Fruit fly (Drosophila melanogaster) whole organism, embryonic: ENCODE data around the gene SelG.

Source experiments
- CG10274 ChIP-seq: fragments of 200-800 bp; sonication (Bioruptor generic); optimal IDR thresholded peaks from 3 replicates; lab custom pipeline; 2017; ENCODE audit warnings: missing biosample characterization, mild to moderate bottlenecking, missing genetic modification characterization
- CG10321 ChIP-seq: fragments of 200-800 bp; sonication (Bioruptor generic); IDR thresholded peaks from 2 replicates; pipeline ENCODE4 v1.3.6; 2022; ENCODE audit warnings: missing biosample characterization, missing genetic modification characterization
- CG10462 ChIP-seq: fragments of 200-800 bp; sonication (Bioruptor generic); optimal IDR thresholded peaks from 2 replicates; lab custom pipeline; 2016; ENCODE audit warnings: missing biosample characterization, missing genetic modification characterization
- CG11085 ChIP-seq: fragments of 200-800 bp; sonication (Bioruptor generic); IDR thresholded peaks from 2 replicates; pipeline ENCODE4 v1.3.6; 2022; ENCODE audit warnings: missing biosample characterization, missing genetic modification characterization
- CG12071 ChIP-seq: fragments of 200-800 bp; sonication (Bioruptor generic); optimal IDR thresholded peaks from 3 replicates; lab custom pipeline; 2018; ENCODE audit warnings: missing biosample characterization, mild to moderate bottlenecking, missing genetic modification characterization
- CG12236 ChIP-seq: fragments of 200-800 bp; sonication (Bioruptor generic); optimal IDR thresholded peaks from 2 replicates; lab custom pipeline; 2016; ENCODE audit warnings: missing biosample characterization, missing genetic modification characterization
- CG12391 ChIP-seq: fragments of 200-800 bp; sonication (Bioruptor generic); optimal IDR thresholded peaks from 3 replicates; lab custom pipeline; 2018; ENCODE audit warnings: missing biosample characterization, mild to moderate bottlenecking, missing genetic modification characterization, moderate library complexity
- CG13287 ChIP-seq: fragments of 200-800 bp; sonication (Bioruptor generic); IDR thresholded peaks from 2 replicates; pipeline ENCODE4 v1.3.6; 2022; ENCODE audit warnings: missing biosample characterization, missing genetic modification characterization; ENCODE audit not compliant: partially characterized antibody
- CG13775 ChIP-seq: fragments of 200-800 bp; sonication (Bioruptor generic); optimal IDR thresholded peaks from 3 replicates; lab custom pipeline; 2017; ENCODE audit warnings: missing biosample characterization, mild to moderate bottlenecking, missing genetic modification characterization
- CG1529 ChIP-seq: fragments of 200-800 bp; sonication (Bioruptor generic); optimal IDR thresholded peaks from 3 replicates; lab custom pipeline; 2018; ENCODE audit warnings: missing biosample characterization, missing genetic modification characterization
- CG1602 ChIP-seq: fragments of 200-800 bp; sonication (Bioruptor generic); optimal IDR thresholded peaks from 3 replicates; lab custom pipeline; 2016; ENCODE audit warnings: missing biosample characterization, missing genetic modification characterization
- CG1603 ChIP-seq: fragments of 200-800 bp; sonication (Bioruptor generic); optimal IDR thresholded peaks from 2 replicates; lab custom pipeline; 2019; ENCODE audit warnings: missing biosample characterization, mild to moderate bottlenecking, missing genetic modification characterization, moderate library complexity
- CG17385 ChIP-seq: fragments of 200-800 bp; sonication (Bioruptor generic); optimal IDR thresholded peaks from 3 replicates; lab custom pipeline; 2018; ENCODE audit warnings: missing biosample characterization, mild to moderate bottlenecking, missing genetic modification characterization
- CG1792 ChIP-seq: fragments of 200-800 bp; sonication (Bioruptor generic); optimal IDR thresholded peaks from 2 replicates; lab custom pipeline; 2016; ENCODE audit warnings: missing biosample characterization, missing genetic modification characterization
- CG18599 ChIP-seq: fragments of 200-800 bp; sonication (Bioruptor generic); optimal IDR thresholded peaks from 3 replicates; lab custom pipeline; 2017; ENCODE audit warnings: missing biosample characterization, missing genetic modification characterization, mild to moderate bottlenecking, moderate library complexity, missing genetic modification reagents
- CG2116 ChIP-seq: fragments of 200-800 bp; sonication (Bioruptor generic); optimal IDR thresholded peaks from 3 replicates; lab custom pipeline; 2018; ENCODE audit warnings: missing biosample characterization, mild to moderate bottlenecking, missing genetic modification characterization
- CG2875 ChIP-seq: fragments of 200-800 bp; sonication (Bioruptor generic); optimal IDR thresholded peaks from 2 replicates; lab custom pipeline; 2017; ENCODE audit warnings: missing biosample characterization, mild to moderate bottlenecking, missing genetic modification characterization, missing genetic modification reagents
- CG34224 ChIP-seq: fragments of 200-800 bp; sonication (Bioruptor generic); IDR thresholded peaks from 3 replicates; pipeline ENCODE4 v1.3.6; 2022; ENCODE audit warnings: missing biosample characterization, missing genetic modification characterization; ENCODE audit not compliant: partially characterized antibody
- CG4404 ChIP-seq: fragments of 200-800 bp; sonication (Bioruptor generic); IDR thresholded peaks from 2 replicates; pipeline ENCODE4 v1.3.6; 2022; ENCODE audit warnings: missing biosample characterization, missing genetic modification characterization
- CG6765 ChIP-seq: fragments of 200-800 bp; sonication (Bioruptor generic); optimal IDR thresholded peaks from 3 replicates; lab custom pipeline; 2017; ENCODE audit warnings: missing biosample characterization, mild to moderate bottlenecking, missing genetic modification characterization
- CG7987 ChIP-seq: fragments of 200-800 bp; sonication (Bioruptor generic); optimal IDR thresholded peaks from 2 replicates; lab custom pipeline; 2018; ENCODE audit warnings: missing biosample characterization, mild to moderate bottlenecking, missing genetic modification characterization, moderate library complexity
- Camta ChIP-seq: fragments of 200-800 bp; sonication (Bioruptor generic); optimal IDR thresholded peaks from 2 replicates; lab custom pipeline; 2016; ENCODE audit warnings: missing biosample characterization, missing genetic modification characterization
- Dbx ChIP-seq: fragments of 200-800 bp; sonication (Bioruptor generic); IDR thresholded peaks from 3 replicates; pipeline ENCODE4 v1.3.6; 2022; ENCODE audit warnings: missing biosample characterization, missing genetic modification characterization
- Hr39 ChIP-seq: fragments of >200 bp; optimal IDR thresholded peaks from 2 replicates; lab custom pipeline; 2017
- Hr78 ChIP-seq, 2 experiments: fragments of 200-800 bp in 1 of 2; fragments of >200 bp in 1 of 2; sonication (Bioruptor generic) in 1 of 2; optimal IDR thresholded peaks; 2 replicates each; lab custom pipeline; 2017 to 2019; ENCODE audit warnings: missing biosample characterization in 2 of 2, missing genetic modification characterization in 2 of 2, mild to moderate bottlenecking in 1 of 2, moderate library complexity in 1 of 2
- Neu2 ChIP-seq: fragments of 200-800 bp; sonication (Bioruptor generic); optimal IDR thresholded peaks from 3 replicates; lab custom pipeline; 2016; ENCODE audit warnings: missing biosample characterization, missing genetic modification characterization, borderline replicate concordance
- Oaz ChIP-seq: fragments of 200-800 bp; sonication (Bioruptor generic); IDR thresholded peaks from 2 replicates; pipeline ENCODE4 v1.3.6; 2022; ENCODE audit warnings: missing biosample characterization, missing genetic modification characterization
- Sox100B ChIP-seq: fragments of 200-800 bp; sonication (Bioruptor generic); optimal IDR thresholded peaks from 3 replicates; lab custom pipeline; 2018; ENCODE audit warnings: missing biosample characterization, mild to moderate bottlenecking, missing genetic modification characterization
- Vsx1 ChIP-seq: fragments of 200-800 bp; sonication (Bioruptor generic); optimal IDR thresholded peaks from 2 replicates; lab custom pipeline; 2017; ENCODE audit warnings: missing biosample characterization, mild to moderate bottlenecking, missing genetic modification characterization, missing genetic modification reagents
- ato ChIP-seq: fragments of 200-800 bp; sonication (Bioruptor generic); IDR thresholded peaks from 2 replicates; pipeline ENCODE4 v1.3.6; 2022; ENCODE audit warnings: missing biosample characterization, missing genetic modification characterization; ENCODE audit not compliant: partially characterized antibody
- bbx ChIP-seq: fragments of 200-800 bp; sonication (Bioruptor generic); IDR thresholded peaks from 2 replicates; pipeline ENCODE4 v1.3.6; 2022; ENCODE audit warnings: missing biosample characterization, missing genetic modification characterization; ENCODE audit not compliant: partially characterized antibody
- dmrt99B ChIP-seq: fragments of 200-800 bp; sonication (Bioruptor generic); optimal IDR thresholded peaks from 2 replicates; lab custom pipeline; 2018; ENCODE audit warnings: missing biosample characterization, mild to moderate bottlenecking, missing genetic modification characterization, moderate library complexity
- ems ChIP-seq: fragments of 200-800 bp; sonication (Bioruptor generic); optimal IDR thresholded peaks from 3 replicates; lab custom pipeline; 2016; ENCODE audit warnings: missing biosample characterization, missing genetic modification characterization
- gem ChIP-seq: fragments of 200-800 bp; sonication (Bioruptor generic); optimal IDR thresholded peaks from 2 replicates; lab custom pipeline; 2019; ENCODE audit warnings: missing biosample characterization, mild to moderate bottlenecking, missing genetic modification characterization, moderate library complexity
- hkb ChIP-seq, 2 experiments: fragments of 200-800 bp in 1 of 2; fragments of >200 bp in 1 of 2; sonication (Bioruptor generic) in 1 of 2; IDR thresholded peaks in 1 of 2; optimal IDR thresholded peaks in 1 of 2; 2 replicates each; pipeline versions ENCODE4 v1.3.6 to Lab custom; 2017 to 2022; ENCODE audit warnings: missing biosample characterization in 1 of 2, missing genetic modification characterization in 1 of 2
- lab ChIP-seq: fragments of 200-800 bp; sonication (Bioruptor generic); optimal IDR thresholded peaks from 3 replicates; lab custom pipeline; 2017; ENCODE audit warnings: missing biosample characterization, missing genetic modification characterization, mild to moderate bottlenecking, moderate library complexity, missing genetic modification reagents
- pan ChIP-seq, 4 experiments: fragments of >200 bp in 3 of 4; fragments of 200-800 bp in 1 of 4; sonication (Bioruptor generic) in 1 of 4; optimal IDR thresholded peaks in 3 of 4; IDR thresholded peaks in 1 of 4; 2 replicates each; pipeline versions ENCODE4 v1.3.6 to Lab custom; 2017 to 2022; ENCODE audit warnings: missing biosample characterization in 2 of 4, missing genetic modification characterization in 2 of 4, mixed read lengths in 1 of 4
- rib ChIP-seq: fragments of 200-800 bp; sonication (Bioruptor generic); IDR thresholded peaks from 2 replicates; pipeline ENCODE4 v1.3.6; 2022; ENCODE audit warnings: missing biosample characterization, missing genetic modification characterization
- run ChIP-seq: fragments of 200-800 bp; sonication (Bioruptor generic); optimal IDR thresholded peaks from 3 replicates; lab custom pipeline; 2018; ENCODE audit warnings: missing biosample characterization, mild to moderate bottlenecking, missing genetic modification characterization
- shn ChIP-seq: fragments of 200-800 bp; sonication (Bioruptor generic); optimal IDR thresholded peaks from 3 replicates; lab custom pipeline; 2016; ENCODE audit warnings: missing biosample characterization, missing genetic modification characterization
- ssp ChIP-seq: fragments of 200-800 bp; sonication (Bioruptor generic); IDR thresholded peaks from 2 replicates; pipeline ENCODE4 v1.3.6; 2022; ENCODE audit warnings: missing biosample characterization, missing genetic modification characterization
- tna ChIP-seq: fragments of 200-800 bp; sonication (Bioruptor generic); IDR thresholded peaks from 2 replicates; pipeline ENCODE4 v1.3.6; 2022; ENCODE audit warnings: missing biosample characterization, missing genetic modification characterization; ENCODE audit not compliant: partially characterized antibody
- trh ChIP-seq: fragments of 200-800 bp; sonication (Bioruptor generic); optimal IDR thresholded peaks from 2 replicates; lab custom pipeline; 2016; ENCODE audit warnings: missing biosample characterization, missing genetic modification characterization
- twi ChIP-seq: fragments of 200-800 bp; optimal IDR thresholded peaks from 2 replicates; lab custom pipeline; 2019; ENCODE audit warnings: missing biosample characterization, mild to moderate bottlenecking, missing genetic modification characterization, moderate library complexity
- vnd ChIP-seq: fragments of 200-800 bp; sonication (Bioruptor generic); IDR thresholded peaks from 3 replicates; pipeline ENCODE4 v1.3.6; 2022; ENCODE audit warnings: missing biosample characterization, missing genetic modification characterization; ENCODE audit not compliant: partially characterized antibody
- zen2 ChIP-seq: fragments of 200-800 bp; sonication (Bioruptor generic); IDR thresholded peaks from 3 replicates; pipeline ENCODE4 v1.3.6; 2022; ENCODE audit warnings: missing biosample characterization, missing genetic modification characterization; ENCODE audit not compliant: partially characterized antibody

SelG gene

DNA sequence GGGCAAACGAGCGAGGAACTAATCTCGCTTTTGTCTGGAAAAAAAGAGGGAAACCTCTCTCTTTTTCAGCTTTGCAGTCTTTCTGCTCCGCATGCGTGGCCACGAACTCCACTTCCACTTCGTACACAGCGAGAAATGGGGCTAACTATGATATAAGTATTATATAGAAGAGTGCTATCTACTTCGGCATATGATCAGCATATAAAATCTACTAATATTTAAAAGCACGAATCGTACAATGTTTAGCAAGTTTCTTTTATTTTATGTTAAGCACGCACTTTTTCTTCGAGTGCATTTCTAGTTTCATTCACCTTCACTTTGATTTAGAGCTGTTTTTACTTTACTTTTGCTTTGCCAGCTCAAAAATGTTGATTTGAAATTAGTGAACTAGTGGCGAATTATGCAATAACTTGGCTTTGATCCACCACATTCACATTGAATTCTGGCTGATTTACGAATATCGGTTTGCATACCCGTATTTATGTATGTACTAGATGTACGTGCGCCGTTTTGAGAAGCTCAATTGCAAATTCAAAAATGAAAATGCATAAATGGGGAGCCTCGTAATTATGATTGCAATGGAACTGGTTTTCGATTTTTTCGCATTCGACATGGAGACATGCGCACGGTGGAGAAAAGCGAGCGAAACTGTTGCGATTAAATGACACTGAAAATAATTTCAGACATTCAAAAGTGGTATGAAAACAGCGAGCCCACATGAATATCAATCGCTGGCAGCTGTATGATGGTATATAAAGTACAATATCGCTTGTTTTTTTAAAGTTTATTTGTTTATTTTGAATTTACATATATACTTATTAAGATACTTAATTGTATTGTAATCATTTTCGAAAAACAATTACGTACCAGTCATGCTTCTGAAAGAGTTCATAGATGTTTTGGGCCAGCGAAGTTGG lies 29.3 kb upstream of the SelG start:
- TF ChIP-seq Sox100B (GFP tag; lab: Kevin White, UChicago), result peak; percentile 71
- TF ChIP-seq CG4404 (GFP tag; lab: Robert Waterston, UW), result 0 out of 2 replicates have a peak, but pooled peaks have one; percentile 39
- no peak for TF ChIP-seq vnd
- TF ChIP-seq CG12391 (tag; lab: Kevin White, UChicago), result peak; percentile 78
- peak; percentile 81 for TF ChIP-seq Camta (GFP tag; lab: Kevin White, UChicago)
- peak; percentile 62 for TF ChIP-seq CG18599 (GFP tag; lab: Kevin White, UChicago)
- no peak; the same call in 1 of the 2 replicates for TF ChIP-seq CG10321 (GFP tag; lab: Robert Waterston, UW)
- no peak for TF ChIP-seq CG34224 (GFP tag; lab: Robert Waterston, UW)
- peak; percentile 62 for TF ChIP-seq CG11085 (GFP tag; lab: Robert Waterston, UW)
- peak; percentile 70 for TF ChIP-seq lab
- TF ChIP-seq CG10274 (GFP tag; lab: Kevin White, UChicago), result peak; percentile 31
- peak; percentile 54 for TF ChIP-seq CG12071 (GFP tag; lab: Kevin White, UChicago)
- peak; percentile 6 for TF ChIP-seq shn (GFP tag; lab: Kevin White, UChicago)
- TF ChIP-seq ssp (GFP tag; lab: Robert Waterston, UW), result peak; percentile 62
- peak; percentile 70 for TF ChIP-seq CG17385
- peak; percentile 70 for TF ChIP-seq Oaz (GFP tag; lab: Robert Waterston, UW)
- TF ChIP-seq ato (GFP tag; lab: Robert Waterston, UW), result no peak
- TF ChIP-seq CG2875 (GFP tag; lab: Kevin White, UChicago), result peak; percentile 48
- TF ChIP-seq rib (GFP tag; lab: Robert Waterston, UW), result peak; percentile 51; the same call in 1 of the 2 replicates
- peak; percentile 67 for TF ChIP-seq CG1603 (tag; lab: Kevin White, UChicago)
- peak; percentile 93 for TF ChIP-seq dmrt99B
- peak; percentile 56 for TF ChIP-seq trh (GFP tag; lab: Kevin White, UChicago)
- peak; percentile 34 for TF ChIP-seq CG10462 (GFP tag; lab: Kevin White, UChicago)
- peak; percentile 85 for TF ChIP-seq gem (tag; lab: Kevin White, UChicago)
- peak; percentile 36 for TF ChIP-seq CG13775 (GFP tag; lab: Kevin White, UChicago)
- no peak for TF ChIP-seq Neu2
- no peak for TF ChIP-seq CG7987 (GFP tag; lab: Kevin White, UChicago)
- TF ChIP-seq CG12236 (GFP tag; lab: Kevin White, UChicago), result peak; percentile 22
- TF ChIP-seq CG6765 (GFP tag; lab: Kevin White, UChicago), result no peak
- no peak for TF ChIP-seq hkb (optimal IDR thresholded peaks at IDR 0.05; lab: Kevin White, UChicago)
- TF ChIP-seq hkb (GFP tag; IDR thresholded peaks at IDR 0.05; lab: Robert Waterston, UW), result peak; percentile 80
- peak; percentile 32 for TF ChIP-seq twi (tag; lab: Kevin White, UChicago)
- no peak for TF ChIP-seq zen2 (GFP tag; lab: Robert Waterston, UW)
- TF ChIP-seq ems (GFP tag; lab: Kevin White, UChicago), result peak; percentile 40
- no peak for TF ChIP-seq pan (optimal IDR thresholded peaks at IDR 0.05; lab: Kevin White, UChicago)
- peak in 1 of 2 experiments; percentile 92 for TF ChIP-seq pan (GFP tag; optimal IDR thresholded peaks at IDR 0.05 in 1 of 2, IDR thresholded peaks at IDR 0.05 in 1 of 2)
- peak; percentile 16 for TF ChIP-seq CG2116 (GFP tag; lab: Kevin White, UChicago)
- peak; percentile 10 for TF ChIP-seq run (tag; lab: Kevin White, UChicago)
- no peak for TF ChIP-seq CG13287
- TF ChIP-seq CG1529 (GFP tag; lab: Kevin White, UChicago), result peak; percentile 65
- TF ChIP-seq CG1602, result peak; percentile 32
- TF ChIP-seq bbx (GFP tag; lab: Robert Waterston, UW), result no peak
- no peak for TF ChIP-seq CG1792
- no peak for TF ChIP-seq Hr39 (lab: Kevin White, UChicago)
- TF ChIP-seq Vsx1 (GFP tag; lab: Kevin White, UChicago), result peak; percentile 47
- no peak for TF ChIP-seq tna
- no peak for TF ChIP-seq Dbx (GFP tag; lab: Robert Waterston, UW)
- TF ChIP-seq Hr78 (GFP tag; optimal IDR thresholded peaks at IDR 0.05; lab: Kevin White, UChicago), result peak in 1 of 2 experiments; percentile 72
